Worm (Caenorhabditis elegans) whole organism, midembryonic: ENCODE measurements around the gene cpz-2.

Source experiments
- T22C8.4 ChIP-seq: fragments of 200-800 bp; sonication (Bioruptor generic); IDR thresholded peaks from 2 replicates; pipeline ENCODE4 v1.3.6; 2022; ENCODE audit warnings: missing genetic modification characterization, missing compliant biosample characterization
- cog-1 ChIP-seq: sonication (generic microtip); optimal IDR thresholded peaks from 2 replicates; lab custom pipeline; 2016; ENCODE audit warnings: missing genetic modification characterization, missing compliant biosample characterization
- flt-1 ChIP-seq: fragments of 200-800 bp; sonication (Bioruptor generic); IDR thresholded peaks from 2 replicates; pipeline ENCODE4 v1.3.6; 2022; ENCODE audit warnings: missing genetic modification characterization, missing compliant biosample characterization
- klf-2 ChIP-seq: fragments of 200-800 bp; sonication (Bioruptor generic); conservative IDR thresholded peaks from 2 replicates; pipeline ENCODE4 v1.3.6; 2022; ENCODE audit warnings: missing genetic modification reagents, missing genetic modification characterization, missing compliant biosample characterization
- med-1 ChIP-seq: sonication (generic microtip); optimal IDR thresholded peaks from 2 replicates; lab custom pipeline; 2017; ENCODE audit warnings: missing genetic modification characterization, mild to moderate bottlenecking, missing compliant biosample characterization, antibody characterized with exemption, missing genetic modification reagents; ENCODE audit not compliant: insufficient read depth
- ref-1 ChIP-seq: fragments of 200-800 bp; sonication (Bioruptor generic); conservative IDR thresholded peaks from 2 replicates; pipeline ENCODE4 v1.3.6; 2022; ENCODE audit warnings: missing genetic modification reagents, missing genetic modification characterization, missing compliant biosample characterization
- tab-1 ChIP-seq: fragments of 200-800 bp; sonication (Bioruptor generic); IDR thresholded peaks from 2 replicates; pipeline ENCODE4 v1.3.6; 2022; ENCODE audit warnings: missing genetic modification characterization, missing compliant biosample characterization
- ztf-23 ChIP-seq: fragments of 200-800 bp; sonication (Bioruptor generic); IDR thresholded peaks from 2 replicates; pipeline ENCODE4 v1.3.6; 2022; ENCODE audit warnings: missing genetic modification reagents, missing genetic modification characterization, missing compliant biosample characterization
- ztf-29 ChIP-seq: fragments of 200-800 bp; sonication (Bioruptor generic); IDR thresholded peaks from 2 replicates; pipeline ENCODE4 v1.3.6; 2022; ENCODE audit warnings: missing genetic modification reagents, missing genetic modification characterization, missing compliant biosample characterization

Gene cpz-2

DNA sequence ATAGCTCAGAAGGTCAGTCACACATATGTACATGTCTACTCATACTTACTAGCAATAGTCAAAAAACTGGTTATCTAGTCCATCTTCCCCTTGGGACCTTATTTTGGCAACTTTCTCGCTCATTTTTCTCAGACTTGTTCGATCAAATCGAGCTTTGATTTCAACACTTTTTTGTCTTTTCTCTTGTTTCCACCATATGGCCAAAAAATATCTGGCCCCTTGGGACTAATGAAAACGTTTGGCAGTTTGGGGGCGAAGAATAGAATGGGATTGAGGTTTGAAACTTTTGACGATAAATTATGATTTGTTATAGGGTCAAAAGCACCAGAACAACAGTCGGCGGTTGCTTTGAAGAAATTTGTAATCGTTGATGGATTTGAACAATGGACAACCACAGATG is 28.6 kb upstream of the cpz-2 start:
- TF ChIP-seq klf-2 (GFP tag; lab: Robert Waterston, UW) (no peak), med-1 (no peak), flt-1 (GFP tag; lab: Robert Waterston, UW) (no peak), ztf-23 (no peak)

ce11 chrV:13356210-13356609 is 24.8 kb upstream of the cpz-2 start:
- no peak for TF ChIP-seq T22C8.4
- no peak for TF ChIP-seq med-1
- no peak for TF ChIP-seq flt-1 (GFP tag; lab: Robert Waterston, UW)
- no peak for TF ChIP-seq tab-1 (GFP tag; lab: Robert Waterston, UW)
- TF ChIP-seq klf-2 (GFP tag; lab: Robert Waterston, UW): no peak
- no peak for TF ChIP-seq cog-1
- TF ChIP-seq ztf-29 (GFP tag; lab: Robert Waterston, UW): no peak

ce11 chrV:13357652-13358281 is 23.2 kb upstream of the cpz-2 start, which contains the start of gene F32H5.1:
Gene F32H5.1, minus strand, starts transcription at chrV:13358037.
- TF ChIP-seq ztf-29 (GFP tag; lab: Robert Waterston, UW): no peak
- no peak for TF ChIP-seq ztf-23
- no peak for TF ChIP-seq ref-1
- no peak for TF ChIP-seq med-1
- TF ChIP-seq T22C8.4: no peak
- no peak for TF ChIP-seq flt-1 (GFP tag; lab: Robert Waterston, UW)
- no peak for TF ChIP-seq tab-1 (GFP tag; lab: Robert Waterston, UW)
- no peak for TF ChIP-seq cog-1
- no peak for TF ChIP-seq klf-2 (GFP tag; lab: Robert Waterston, UW)

DNA sequence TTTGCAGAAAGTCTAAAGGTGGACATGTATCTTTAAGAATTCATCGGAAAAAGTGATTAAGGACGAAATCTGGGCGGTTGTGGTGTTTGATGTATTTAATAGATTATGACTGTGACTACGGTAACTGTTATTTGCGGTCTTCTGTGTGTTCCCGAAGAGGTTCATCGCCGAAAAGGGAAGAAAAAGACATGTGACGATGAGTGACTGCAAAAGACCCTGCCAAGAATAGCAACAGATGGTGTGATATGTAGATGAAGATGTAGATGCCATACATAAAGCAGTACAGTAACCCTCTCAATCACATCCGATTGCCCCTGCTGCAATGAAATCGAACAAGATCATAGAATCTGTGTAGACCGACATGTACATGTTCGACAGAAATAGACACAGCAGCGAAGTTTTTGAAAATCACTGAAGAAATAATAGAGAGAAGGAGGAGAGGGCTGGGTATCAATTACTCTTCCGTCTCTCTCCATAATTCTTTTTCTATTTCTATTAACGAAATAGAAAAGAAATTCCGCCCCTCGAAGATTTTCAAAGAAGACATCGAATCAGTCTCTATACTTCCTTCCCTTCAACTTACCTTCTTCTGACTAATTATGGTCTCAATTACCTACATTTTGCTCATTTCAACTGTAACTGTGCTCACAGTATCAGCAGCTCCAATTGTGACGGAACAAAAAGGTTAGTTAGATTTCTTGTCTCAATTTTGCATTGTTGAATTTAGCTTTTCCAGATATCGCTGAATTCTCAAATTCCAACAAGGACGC is 22.0 kb upstream of the cpz-2 start, which contains the start of gene F32H5.3:
F32H5.3 (plus strand) TSS at position 513 of the 770 bp plus-strand sequence.
- TF ChIP-seq ztf-23 (no peak), klf-2 (GFP tag; lab: Robert Waterston, UW) (no peak), tab-1 (GFP tag; lab: Robert Waterston, UW) (no peak), cog-1 (no peak)

DNA sequence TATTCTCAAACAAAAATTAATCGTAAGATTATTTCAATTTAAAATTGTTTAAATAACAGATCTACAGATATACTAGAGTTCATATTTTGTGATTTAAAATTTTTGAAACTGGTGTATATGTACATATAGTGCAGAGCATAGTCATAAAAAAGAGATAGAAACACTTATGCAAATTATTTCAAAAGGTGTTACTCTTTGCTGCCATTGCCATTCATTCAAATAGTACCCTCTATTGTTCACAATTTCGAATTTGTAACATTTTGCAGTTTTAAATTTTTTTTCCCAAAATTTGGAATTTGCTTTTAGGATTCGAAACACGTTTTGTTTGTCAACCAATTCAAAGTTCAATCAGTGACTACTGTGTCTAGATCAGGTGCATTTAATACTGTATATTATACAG is 20.7 kb upstream of the cpz-2 start, which contains the start of gene F32H5.4:
F32H5.4 (plus strand) TSS at position 301 of the 400 bp plus-strand sequence.
- TF ChIP-seq cog-1 (no peak), klf-2 (GFP tag; lab: Robert Waterston, UW) (no peak)

DNA sequence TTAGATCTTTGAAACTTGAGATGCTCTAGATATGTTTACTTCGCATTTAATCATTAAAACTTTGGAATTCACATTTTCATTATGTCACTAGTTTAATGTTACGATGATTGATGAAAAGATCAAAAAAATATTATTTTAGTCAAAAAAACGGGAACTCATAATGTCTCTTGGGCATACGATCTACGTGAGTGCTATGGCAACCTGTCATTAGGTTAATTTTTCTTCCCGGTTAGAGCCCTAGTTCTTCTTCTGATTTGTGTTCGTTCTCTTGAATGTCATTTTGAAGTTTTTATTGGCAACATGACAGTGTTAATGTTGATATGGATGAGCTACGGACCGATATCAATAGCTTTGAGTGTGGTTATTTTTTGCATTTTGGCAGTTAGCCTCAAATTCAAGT is 17.6 kb upstream of the cpz-2 start, which contains the start of gene srg-46:
srg-46 (plus strand) TSS at position 301 of the 400 bp plus-strand sequence.
- no peak for TF ChIP-seq klf-2 (GFP tag; lab: Robert Waterston, UW)
- no peak for TF ChIP-seq cog-1
- no peak for TF ChIP-seq ref-1
- TF ChIP-seq ztf-29 (GFP tag; lab: Robert Waterston, UW): no peak
- TF ChIP-seq ztf-23: no peak
- TF ChIP-seq T22C8.4: no peak
- TF ChIP-seq flt-1 (GFP tag; lab: Robert Waterston, UW): no peak
- no peak for TF ChIP-seq tab-1 (GFP tag; lab: Robert Waterston, UW)
- TF ChIP-seq med-1: no peak

ce11 chrV:13364227-13364626 is 16.8 kb upstream of the cpz-2 start:
- TF ChIP-seq ztf-29 (GFP tag; lab: Robert Waterston, UW): no peak
- TF ChIP-seq flt-1 (GFP tag; lab: Robert Waterston, UW): no peak
- TF ChIP-seq ref-1: no peak
- no peak for TF ChIP-seq tab-1 (GFP tag; lab: Robert Waterston, UW)
- TF ChIP-seq T22C8.4: no peak
- no peak for TF ChIP-seq med-1
- no peak for TF ChIP-seq klf-2 (GFP tag; lab: Robert Waterston, UW)
- no peak for TF ChIP-seq cog-1
- TF ChIP-seq ztf-23: no peak

ce11 chrV:13366488-13366887 is 14.5 kb upstream of the cpz-2 start:
- no peak for TF ChIP-seq flt-1 (GFP tag; lab: Robert Waterston, UW)
- no peak for TF ChIP-seq ztf-23
- no peak for TF ChIP-seq T22C8.4
- no peak for TF ChIP-seq ref-1
- no peak for TF ChIP-seq cog-1
- TF ChIP-seq tab-1 (GFP tag; lab: Robert Waterston, UW): no peak
- TF ChIP-seq klf-2 (GFP tag; lab: Robert Waterston, UW): no peak
- TF ChIP-seq med-1: no peak
- TF ChIP-seq ztf-29 (GFP tag; lab: Robert Waterston, UW): no peak

DNA sequence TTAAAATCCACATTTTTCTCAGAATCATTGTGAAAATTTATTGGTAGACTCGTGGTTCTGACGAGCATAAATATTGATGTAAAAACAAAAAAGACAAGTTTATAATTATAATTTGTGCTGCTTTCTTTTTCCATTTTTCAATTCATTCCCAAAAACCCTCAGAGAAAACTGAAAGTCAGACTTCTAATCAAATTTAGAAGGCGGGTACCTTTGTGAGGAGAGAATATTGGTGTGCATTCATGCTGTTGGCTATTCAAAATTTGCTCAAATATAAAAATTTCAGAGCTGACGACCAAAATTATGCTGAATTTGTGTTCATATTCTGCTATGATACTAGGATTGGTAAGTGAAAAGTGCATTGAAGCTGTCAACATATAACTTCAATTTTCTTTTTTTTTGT is 14.0 kb upstream of the cpz-2 start, which contains the start of gene srx-125:
srx-125 (plus strand) TSS at position 301 of the 400 bp plus-strand sequence.
- TF ChIP-seq flt-1 (GFP tag; lab: Robert Waterston, UW): no peak
- no peak for TF ChIP-seq klf-2 (GFP tag; lab: Robert Waterston, UW)
- TF ChIP-seq T22C8.4: no peak
- no peak for TF ChIP-seq ref-1
- no peak for TF ChIP-seq tab-1 (GFP tag; lab: Robert Waterston, UW)
- TF ChIP-seq ztf-29 (GFP tag; lab: Robert Waterston, UW): no peak
- no peak for TF ChIP-seq cog-1
- no peak for TF ChIP-seq med-1
- no peak for TF ChIP-seq ztf-23

DNA sequence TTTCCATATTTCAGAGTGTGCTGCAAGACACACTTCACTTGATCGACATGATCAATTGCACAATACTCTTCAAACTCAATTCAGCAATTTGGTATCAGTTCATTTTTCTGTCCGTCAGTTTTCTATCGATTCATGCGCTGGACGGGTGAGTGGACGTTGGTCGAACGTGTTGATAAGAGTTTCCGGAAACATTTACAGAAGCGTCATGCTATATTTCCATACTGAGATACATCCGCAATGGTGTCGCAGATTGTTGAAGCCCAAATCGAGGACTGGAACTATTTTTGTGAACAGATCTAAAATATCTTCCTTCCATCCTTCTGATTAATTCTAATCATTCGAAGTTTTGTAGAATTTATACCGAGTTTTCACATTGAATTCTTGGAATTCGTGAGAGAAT is 11.3 kb upstream of the cpz-2 start:
- TF ChIP-seq ref-1 (no peak), flt-1 (GFP tag; lab: Robert Waterston, UW) (no peak), ztf-29 (GFP tag; lab: Robert Waterston, UW) (no peak), cog-1 (no peak), klf-2 (GFP tag; lab: Robert Waterston, UW) (no peak), med-1 (no peak), tab-1 (GFP tag; lab: Robert Waterston, UW) (no peak), ztf-23 (no peak), T22C8.4 (no peak)
